Fruit fly (Drosophila melanogaster) whole organism, embryonic: ENCODE results near the gene nerfin-2.
A peak's percentile ranks its signal among the peaks of the same experiment; 100 is the strongest.

Source experiments
- Antp ChIP-seq: fragments of 200-800 bp; sonication (Bioruptor generic); optimal IDR thresholded peaks from 3 replicates; lab custom pipeline; 2016; ENCODE audit warnings: missing biosample characterization, missing genetic modification characterization
- Awh ChIP-seq: fragments of 200-800 bp; sonication (Bioruptor generic); IDR thresholded peaks from 2 replicates; pipeline ENCODE4, ENCODE4 v1.3.6; 2022; ENCODE audit warnings: missing biosample characterization, missing genetic modification characterization
- BEAF-32 ChIP-seq: fragments of 200-800 bp; sonication (Bioruptor generic); optimal IDR thresholded peaks from 3 replicates; lab custom pipeline; 2017; ENCODE audit warnings: missing biosample characterization, missing genetic modification characterization, mild to moderate bottlenecking, moderate library complexity, missing genetic modification reagents
- Bgb ChIP-seq: fragments of 200-800 bp; sonication (Bioruptor generic); IDR thresholded peaks from 2 replicates; pipeline ENCODE4 v1.3.6; 2022; ENCODE audit warnings: missing biosample characterization, missing genetic modification characterization; ENCODE audit not compliant: partially characterized antibody
- CG10321 ChIP-seq: fragments of 200-800 bp; sonication (Bioruptor generic); IDR thresholded peaks from 2 replicates; pipeline ENCODE4 v1.3.6; 2022; ENCODE audit warnings: missing biosample characterization, missing genetic modification characterization
- CG10543 ChIP-seq: fragments of 200-800 bp; sonication (Bioruptor generic); optimal IDR thresholded peaks from 3 replicates; lab custom pipeline; 2017; ENCODE audit warnings: missing biosample characterization, mild to moderate bottlenecking, missing genetic modification characterization, moderate library complexity
- CG11723 ChIP-seq: fragments of 200-800 bp; sonication (Bioruptor generic); optimal IDR thresholded peaks from 2 replicates; lab custom pipeline; 2017; ENCODE audit warnings: missing biosample characterization, mild to moderate bottlenecking, missing genetic modification characterization
- CG12071 ChIP-seq: fragments of 200-800 bp; sonication (Bioruptor generic); optimal IDR thresholded peaks from 3 replicates; lab custom pipeline; 2018; ENCODE audit warnings: missing biosample characterization, mild to moderate bottlenecking, missing genetic modification characterization
- CG12236 ChIP-seq: fragments of 200-800 bp; sonication (Bioruptor generic); optimal IDR thresholded peaks from 2 replicates; lab custom pipeline; 2016; ENCODE audit warnings: missing biosample characterization, missing genetic modification characterization
- CG12659 ChIP-seq: fragments of 200-800 bp; sonication (Bioruptor generic); optimal IDR thresholded peaks from 3 replicates; lab custom pipeline; 2017; ENCODE audit warnings: mild to moderate bottlenecking, missing biosample characterization, missing genetic modification reagents, missing genetic modification characterization
- CG12942 ChIP-seq: fragments of 200-800 bp; sonication (Bioruptor generic); optimal IDR thresholded peaks from 3 replicates; lab custom pipeline; 2016; ENCODE audit warnings: missing biosample characterization, missing genetic modification characterization
- CG13296 ChIP-seq: fragments of 200-800 bp; sonication (Bioruptor generic); optimal IDR thresholded peaks from 3 replicates; lab custom pipeline; 2018; ENCODE audit warnings: missing biosample characterization, mild to moderate bottlenecking, missing genetic modification characterization
- CG1647 ChIP-seq: fragments of 200-800 bp; sonication (Bioruptor generic); optimal IDR thresholded peaks from 3 replicates; lab custom pipeline; 2016; ENCODE audit warnings: missing biosample characterization, missing genetic modification characterization
- CG17359 ChIP-seq: fragments of 200-800 bp; sonication (Bioruptor generic); optimal IDR thresholded peaks from 3 replicates; lab custom pipeline; 2018; ENCODE audit warnings: missing biosample characterization, mild to moderate bottlenecking, missing genetic modification characterization, moderate library complexity
- CG1792 ChIP-seq: fragments of 200-800 bp; sonication (Bioruptor generic); optimal IDR thresholded peaks from 2 replicates; lab custom pipeline; 2016; ENCODE audit warnings: missing biosample characterization, missing genetic modification characterization
- CG1832 ChIP-seq: fragments of 200-800 bp; sonication (Bioruptor generic); optimal IDR thresholded peaks from 2 replicates; lab custom pipeline; 2017; ENCODE audit warnings: missing biosample characterization, mild to moderate bottlenecking, missing genetic modification characterization, inconsistent platforms
- CG18476 ChIP-seq: fragments of 200-800 bp; sonication (Bioruptor generic); optimal IDR thresholded peaks from 2 replicates; lab custom pipeline; 2016; ENCODE audit warnings: missing biosample characterization, mild to moderate bottlenecking, missing genetic modification characterization
- CG2120 ChIP-seq: fragments of 200-800 bp; sonication (Bioruptor generic); optimal IDR thresholded peaks from 3 replicates; lab custom pipeline; 2016; ENCODE audit warnings: missing biosample characterization, missing genetic modification characterization
- CG4820 ChIP-seq: fragments of 200-800 bp; sonication (Bioruptor generic); optimal IDR thresholded peaks from 3 replicates; lab custom pipeline; 2016; ENCODE audit warnings: missing biosample characterization, missing genetic modification characterization
- CG4854 ChIP-seq: fragments of 200-800 bp; sonication (Bioruptor generic); optimal IDR thresholded peaks from 2 replicates; lab custom pipeline; 2016; ENCODE audit warnings: missing biosample characterization, missing genetic modification characterization, inconsistent platforms
- CG7357 ChIP-seq: fragments of 200-800 bp; sonication (Bioruptor generic); IDR thresholded peaks from 3 replicates; pipeline ENCODE4 v1.3.6; 2022; ENCODE audit warnings: missing biosample characterization, missing genetic modification characterization
- CG7556 ChIP-seq: fragments of 200-800 bp; sonication (Bioruptor generic); optimal IDR thresholded peaks from 2 replicates; lab custom pipeline; 2017; ENCODE audit warnings: missing biosample characterization, mild to moderate bottlenecking, missing genetic modification characterization
- CG9437 ChIP-seq: fragments of 200-800 bp; sonication (Bioruptor generic); optimal IDR thresholded peaks from 2 replicates; lab custom pipeline; 2018; ENCODE audit warnings: missing biosample characterization, mild to moderate bottlenecking, missing genetic modification characterization
- Doc2 ChIP-seq: fragments of 200-800 bp; sonication (Bioruptor generic); IDR thresholded peaks from 2 replicates; pipeline ENCODE4 v1.3.6; 2022; ENCODE audit warnings: missing biosample characterization, missing genetic modification characterization
- Doc3 ChIP-seq: fragments of 200-800 bp; sonication (Bioruptor generic); IDR thresholded peaks from 3 replicates; pipeline ENCODE4 v1.3.6; 2022; ENCODE audit warnings: missing biosample characterization, missing genetic modification characterization; ENCODE audit not compliant: partially characterized antibody
- Dref ChIP-seq: fragments of 200-800 bp; sonication (Bioruptor generic); IDR thresholded peaks from 2 replicates; pipeline ENCODE4 v1.3.6; 2022; ENCODE audit warnings: missing biosample characterization, missing genetic modification characterization
- Fer3 ChIP-seq: fragments of 200-800 bp; sonication (Bioruptor generic); optimal IDR thresholded peaks from 2 replicates; lab custom pipeline; 2018; ENCODE audit warnings: missing biosample characterization, mild to moderate bottlenecking, missing genetic modification characterization, moderate library complexity
- Hsf ChIP-seq: fragments of 200-800 bp; sonication (Bioruptor generic); optimal IDR thresholded peaks from 3 replicates; lab custom pipeline; 2016; ENCODE audit warnings: missing biosample characterization, missing genetic modification characterization
- Kr ChIP-seq: fragments of 200-800 bp; sonication (Bioruptor generic); optimal IDR thresholded peaks from 2 replicates; lab custom pipeline; 2017; ENCODE audit warnings: missing biosample characterization, mild to moderate bottlenecking, missing genetic modification characterization
- NC2β ChIP-seq: fragments of 200-800 bp; sonication (Bioruptor generic); optimal IDR thresholded peaks from 2 replicates; lab custom pipeline; 2016; ENCODE audit warnings: missing biosample characterization, missing genetic modification characterization
- Poxn ChIP-seq: fragments of 200-800 bp; sonication (Bioruptor generic); IDR thresholded peaks from 2 replicates; pipeline ENCODE4 v1.3.6; 2022; ENCODE audit warnings: missing biosample characterization, missing genetic modification characterization
- Taf1 ChIP-seq: fragments of 200-800 bp; sonication (Bioruptor generic); IDR thresholded peaks from 2 replicates; pipeline ENCODE4 v1.3.6; 2022; ENCODE audit warnings: missing biosample characterization, missing genetic modification characterization
- Usf ChIP-seq: fragments of 200-800 bp; sonication (Bioruptor generic); optimal IDR thresholded peaks from 2 replicates; lab custom pipeline; 2017; ENCODE audit warnings: missing genotype, missing biosample characterization, missing genetic modification characterization
- Xrp1 ChIP-seq: fragments of 200-800 bp; sonication (Bioruptor generic); IDR thresholded peaks from 2 replicates; pipeline ENCODE4 v1.3.6; 2022; ENCODE audit warnings: missing biosample characterization, missing genetic modification characterization
- ab ChIP-seq: fragments of 200-800 bp; sonication (Bioruptor generic); optimal IDR thresholded peaks from 2 replicates; lab custom pipeline; 2016; ENCODE audit warnings: missing biosample characterization, missing genetic modification characterization
- bsh ChIP-seq, 2 experiments: fragments of 200-800 bp; sonication (Bioruptor generic); optimal IDR thresholded peaks; 2 replicates each; lab custom pipeline; 2017 to 2018; ENCODE audit warnings: mild to moderate bottlenecking in 2 of 2, missing biosample characterization in 2 of 2, missing genetic modification characterization in 2 of 2, moderate library complexity in 1 of 2
- cad ChIP-seq: fragments of >200 bp; optimal IDR thresholded peaks from 2 replicates; lab custom pipeline; 2017; ENCODE audit warnings: missing biosample characterization, missing genetic modification characterization
- chn ChIP-seq: fragments of 200-800 bp; sonication (Bioruptor generic); optimal IDR thresholded peaks from 2 replicates; lab custom pipeline; 2016; ENCODE audit warnings: missing biosample characterization, missing genetic modification characterization
- ci ChIP-seq: fragments of 200-800 bp; sonication (Bioruptor generic); IDR thresholded peaks from 3 replicates; pipeline ENCODE4 v1.3.6; 2022; ENCODE audit warnings: missing biosample characterization, missing genetic modification characterization
- croc ChIP-seq: fragments of 200-800 bp; sonication (Bioruptor generic); conservative IDR thresholded peaks from 3 replicates; pipeline ENCODE4 v1.3.6; 2022; ENCODE audit warnings: missing biosample characterization, missing genetic modification characterization
- crol ChIP-seq: fragments of 200-800 bp; sonication (Bioruptor generic); IDR thresholded peaks from 2 replicates; pipeline ENCODE4 v1.3.6; 2022; ENCODE audit warnings: missing biosample characterization, missing genetic modification characterization
- fd96Cb ChIP-seq: fragments of 200-800 bp; sonication (Bioruptor generic); optimal IDR thresholded peaks from 2 replicates; lab custom pipeline; 2018; ENCODE audit warnings: missing biosample characterization, mild to moderate bottlenecking, missing genetic modification characterization, moderate library complexity
- gsb-n ChIP-seq: fragments of 200-800 bp; sonication (Bioruptor generic); optimal IDR thresholded peaks from 3 replicates; lab custom pipeline; 2018; ENCODE audit warnings: missing biosample characterization, mild to moderate bottlenecking, missing genetic modification characterization
- gt ChIP-seq: fragments of 200-800 bp; sonication (Bioruptor generic); IDR thresholded peaks from 2 replicates; pipeline ENCODE4 v1.3.6; 2022; ENCODE audit warnings: missing biosample characterization, missing genetic modification characterization
- kah ChIP-seq: fragments of 200-800 bp; sonication (Bioruptor generic); optimal IDR thresholded peaks from 2 replicates; lab custom pipeline; 2018; ENCODE audit warnings: missing biosample characterization, mild to moderate bottlenecking, missing genetic modification characterization
- kni ChIP-seq: fragments of 200-800 bp; sonication (Bioruptor generic); optimal IDR thresholded peaks from 3 replicates; lab custom pipeline; 2017; ENCODE audit warnings: mild to moderate bottlenecking, missing biosample characterization, missing genetic modification reagents, missing genetic modification characterization
- onecut ChIP-seq: fragments of 200-800 bp; sonication (Bioruptor generic); IDR thresholded peaks from 2 replicates; pipeline ENCODE4 v1.3.6; 2022; ENCODE audit warnings: missing biosample characterization, missing genetic modification characterization
- pb ChIP-seq: fragments of 200-800 bp; sonication (Bioruptor generic); optimal IDR thresholded peaks from 3 replicates; lab custom pipeline; 2016; ENCODE audit warnings: missing biosample characterization, missing genetic modification characterization
- phol ChIP-seq: fragments of 200-800 bp; sonication (Bioruptor generic); optimal IDR thresholded peaks from 3 replicates; lab custom pipeline; 2018; ENCODE audit warnings: missing biosample characterization, mild to moderate bottlenecking, missing genetic modification characterization, moderate library complexity
- slbo ChIP-seq: fragments of 200-800 bp; sonication (Bioruptor generic); IDR thresholded peaks from 2 replicates; pipeline ENCODE4 v1.3.6; 2022; ENCODE audit warnings: missing biosample characterization, missing genetic modification characterization
- sr ChIP-seq: fragments of 200-800 bp; sonication (Bioruptor generic); IDR thresholded peaks from 3 replicates; pipeline ENCODE4 v1.3.6; 2022; ENCODE audit warnings: missing biosample characterization, missing genetic modification characterization
- twi ChIP-seq: fragments of 200-800 bp; optimal IDR thresholded peaks from 2 replicates; lab custom pipeline; 2019; ENCODE audit warnings: missing biosample characterization, mild to moderate bottlenecking, missing genetic modification characterization, moderate library complexity

nerfin-2 gene

DNA sequence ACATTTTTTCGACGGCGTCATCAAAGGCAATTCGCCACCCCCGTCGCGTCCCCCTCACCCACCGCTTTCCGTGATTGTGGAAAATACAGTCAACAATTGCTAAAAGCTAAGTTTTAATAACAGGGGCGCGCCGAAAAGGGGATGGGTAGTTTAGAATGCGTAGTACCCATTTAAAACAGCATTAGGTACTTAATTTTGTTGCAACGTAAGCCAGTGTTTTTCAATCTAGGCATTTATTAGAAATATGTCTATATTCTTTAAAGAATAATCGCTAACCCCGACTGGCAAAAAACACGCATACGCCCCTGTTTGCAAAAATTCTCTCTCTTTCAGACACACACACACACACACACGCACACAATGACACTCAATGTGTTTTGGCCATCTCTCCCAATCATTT, 14.0 kb downstream of the nerfin-2 start (continued):
- TF ChIP-seq CG1792 (no peak), Fer3 (peak; percentile 68), Xrp1 (peak; percentile 19; the same call in 1 of the 2 replicates), ci (no peak), crol (no peak), CG18476 (no peak), Awh (no peak), CG7357 (GFP tag; lab: Robert Waterston, UW) (no peak), CG17359 (tag; lab: Kevin White, UChicago) (peak; percentile 32), Dref (GFP tag; lab: Robert Waterston, UW) (no peak), CG12071 (GFP tag; lab: Kevin White, UChicago) (peak; percentile 25), croc (GFP tag; lab: Robert Waterston, UW) (no peak), CG10543 (GFP tag; lab: Kevin White, UChicago) (no peak), kah (GFP tag; lab: Kevin White, UChicago) (no peak), CG10321 (GFP tag; lab: Robert Waterston, UW) (no peak), Taf1 (GFP tag; lab: Robert Waterston, UW) (peak; percentile 66), CG12942 (no peak), CG4820 (GFP tag; lab: Kevin White, UChicago) (no peak), Usf (peak; percentile 50), Poxn (GFP tag; lab: Robert Waterston, UW) (no peak), CG12236 (GFP tag; lab: Kevin White, UChicago) (no peak), Antp (GFP tag; lab: Kevin White, UChicago) (peak; percentile 25), bsh (GFP tag; optimal IDR thresholded peaks at IDR 0.05; lab: Kevin White, UChicago) (no peak), CG7556 (GFP tag; lab: Kevin White, UChicago) (peak; percentile 13), CG9437 (GFP tag; lab: Kevin White, UChicago) (no peak), sr (GFP tag; lab: Robert Waterston, UW) (no peak), gsb-n (no peak), Kr (GFP tag; lab: Kevin White, UChicago) (no peak), Hsf (GFP tag; lab: Kevin White, UChicago) (peak; percentile 33), CG1647 (GFP tag; lab: Kevin White, UChicago) (peak; percentile 57), twi (no peak), CG4854 (GFP tag; lab: Kevin White, UChicago) (no peak), CG1832 (GFP tag; lab: Kevin White, UChicago) (no peak), gt (no peak), fd96Cb (no peak), phol (no peak), BEAF-32 (GFP tag; lab: Kevin White, UChicago) (no peak), Doc2 (no peak), Doc3 (no peak), slbo (GFP tag; lab: Robert Waterston, UW) (peak; percentile 90), CG12659 (GFP tag; lab: Kevin White, UChicago) (peak; percentile 40), pb (GFP tag; lab: Kevin White, UChicago) (no peak), CG13296 (peak; percentile 7), Bgb (GFP tag; lab: Robert Waterston, UW) (no peak), cad (GFP tag; lab: Kevin White, UChicago) (no peak), CG2120 (peak; percentile 91), NC2β (GFP tag; lab: Kevin White, UChicago) (no peak), chn (GFP tag; lab: Kevin White, UChicago) (no peak), ab (GFP tag; lab: Kevin White, UChicago) (no peak), onecut (GFP tag; lab: Robert Waterston, UW) (no peak), CG11723 (GFP tag; lab: Kevin White, UChicago) (no peak), kni (GFP tag; lab: Kevin White, UChicago) (no peak)
